Fruit fly (Drosophila melanogaster) whole organism, embryonic: Measurements from ENCODE around the gene Cbp20.

Source experiments
- C15 ChIP-seq: fragments of 200-800 bp; sonication (Bioruptor generic); IDR thresholded peaks from 3 replicates; pipeline ENCODE4 v1.3.6; 2022; ENCODE audit warnings: missing biosample characterization, missing genetic modification characterization
- CG12071 ChIP-seq: fragments of 200-800 bp; sonication (Bioruptor generic); optimal IDR thresholded peaks from 3 replicates; lab custom pipeline; 2018; ENCODE audit warnings: missing biosample characterization, mild to moderate bottlenecking, missing genetic modification characterization
- CG12769 ChIP-seq: fragments of 200-800 bp; sonication (Bioruptor generic); optimal IDR thresholded peaks from 2 replicates; lab custom pipeline; 2019; ENCODE audit warnings: missing biosample characterization, mild to moderate bottlenecking, missing genetic modification characterization, moderate library complexity
- CG14014 ChIP-seq: fragments of 200-800 bp; sonication (Bioruptor generic); IDR thresholded peaks from 2 replicates; pipeline ENCODE4 v1.3.6; 2022; ENCODE audit warnings: missing biosample characterization, missing genetic modification characterization
- CG15514 ChIP-seq: fragments of 200-800 bp; sonication (Bioruptor generic); optimal IDR thresholded peaks from 3 replicates; lab custom pipeline; 2017; ENCODE audit warnings: missing biosample characterization, missing genetic modification characterization, mild to moderate bottlenecking, moderate library complexity, missing genetic modification reagents
- CG16863 ChIP-seq: fragments of 200-800 bp; sonication (Bioruptor generic); optimal IDR thresholded peaks from 3 replicates; lab custom pipeline; 2016; ENCODE audit warnings: missing biosample characterization, missing genetic modification characterization
- CG18599 ChIP-seq: fragments of 200-800 bp; sonication (Bioruptor generic); optimal IDR thresholded peaks from 3 replicates; lab custom pipeline; 2017; ENCODE audit warnings: missing biosample characterization, missing genetic modification characterization, mild to moderate bottlenecking, moderate library complexity, missing genetic modification reagents
- CG2712 ChIP-seq: fragments of 200-800 bp; optimal IDR thresholded peaks from 3 replicates; lab custom pipeline; 2019; ENCODE audit warnings: missing biosample characterization, mild to moderate bottlenecking, missing genetic modification characterization, moderate library complexity
- CG4282 ChIP-seq: fragments of 200-800 bp; sonication (Bioruptor generic); optimal IDR thresholded peaks from 2 replicates; lab custom pipeline; 2016; ENCODE audit warnings: missing biosample characterization, missing genetic modification characterization
- CG4617 ChIP-seq: fragments of 200-800 bp; sonication (Bioruptor generic); optimal IDR thresholded peaks from 3 replicates; lab custom pipeline; 2016; ENCODE audit warnings: missing biosample characterization, missing genetic modification characterization, borderline replicate concordance
- CG9876 ChIP-seq: fragments of 200-800 bp; sonication (Bioruptor generic); optimal IDR thresholded peaks from 2 replicates; lab custom pipeline; 2016; ENCODE audit warnings: missing biosample characterization, missing genetic modification characterization
- Dek ChIP-seq: fragments of 200-800 bp; sonication (Bioruptor generic); optimal IDR thresholded peaks from 3 replicates; lab custom pipeline; 2019; ENCODE audit warnings: missing biosample characterization, mild to moderate bottlenecking, missing genetic modification characterization, moderate library complexity
- Hmr ChIP-seq: fragments of 200-800 bp; sonication (Bioruptor generic); optimal IDR thresholded peaks from 3 replicates; lab custom pipeline; 2017; ENCODE audit warnings: mild to moderate bottlenecking, missing biosample characterization, missing genetic modification reagents, missing genetic modification characterization
- Kr ChIP-seq: fragments of 200-800 bp; sonication (Bioruptor generic); optimal IDR thresholded peaks from 2 replicates; lab custom pipeline; 2017; ENCODE audit warnings: missing biosample characterization, mild to moderate bottlenecking, missing genetic modification characterization
- Meics ChIP-seq: fragments of 200-800 bp; sonication (Bioruptor generic); optimal IDR thresholded peaks from 2 replicates; lab custom pipeline; 2017; ENCODE audit warnings: missing biosample characterization, mild to moderate bottlenecking, missing genetic modification characterization
- Mes4 ChIP-seq: fragments of 200-800 bp; sonication (Bioruptor generic); optimal IDR thresholded peaks from 2 replicates; lab custom pipeline; 2016; ENCODE audit warnings: missing biosample characterization, missing genetic modification characterization
- NFAT ChIP-seq: fragments of 200-800 bp; sonication (Bioruptor generic); IDR thresholded peaks from 2 replicates; pipeline ENCODE4 v1.3.6; 2022; ENCODE audit warnings: missing biosample characterization, missing genetic modification characterization
- Nf-YA ChIP-seq: fragments of 200-800 bp; sonication (Bioruptor generic); IDR thresholded peaks from 2 replicates; pipeline ENCODE4 v1.3.6; 2022; ENCODE audit warnings: missing biosample characterization, missing genetic modification characterization
- Rx ChIP-seq: fragments of 200-800 bp; sonication (Bioruptor generic); IDR thresholded peaks from 2 replicates; pipeline ENCODE4 v1.3.6; 2022; ENCODE audit warnings: missing biosample characterization, missing genetic modification characterization
- Trl ChIP-seq, 3 experiments: fragments of >200 bp in 2 of 3; fragments of 200-800 bp in 1 of 3; sonication (Bioruptor generic) in 1 of 3; optimal IDR thresholded peaks; 2 replicates in 1 of 3; 3 replicates in 2 of 3; lab custom pipeline; 2016 to 2017; ENCODE audit warnings: missing biosample characterization in 1 of 3, missing genetic modification characterization in 1 of 3
- al ChIP-seq: fragments of 200-800 bp; sonication (Bioruptor generic); IDR thresholded peaks from 2 replicates; pipeline ENCODE4 v1.3.6; 2022; ENCODE audit warnings: missing biosample characterization, missing genetic modification characterization
- dmrt99B ChIP-seq: fragments of 200-800 bp; sonication (Bioruptor generic); optimal IDR thresholded peaks from 2 replicates; lab custom pipeline; 2018; ENCODE audit warnings: missing biosample characterization, mild to moderate bottlenecking, missing genetic modification characterization, moderate library complexity
- ems ChIP-seq: fragments of 200-800 bp; sonication (Bioruptor generic); optimal IDR thresholded peaks from 3 replicates; lab custom pipeline; 2016; ENCODE audit warnings: missing biosample characterization, missing genetic modification characterization
- en ChIP-seq: fragments of 200-800 bp; sonication (Bioruptor generic); optimal IDR thresholded peaks from 2 replicates; lab custom pipeline; 2016; ENCODE audit warnings: missing biosample characterization, missing genetic modification characterization
- gro ChIP-seq: fragments of 200-800 bp; sonication (Bioruptor generic); optimal IDR thresholded peaks from 2 replicates; lab custom pipeline; 2016; ENCODE audit warnings: missing biosample characterization, missing genetic modification characterization
- gsb ChIP-seq: fragments of 200-800 bp; sonication (Bioruptor generic); IDR thresholded peaks from 2 replicates; pipeline ENCODE4 v1.3.6; 2022; ENCODE audit warnings: missing biosample characterization, missing genetic modification characterization
- ham ChIP-seq: fragments of 200-800 bp; sonication (Bioruptor generic); IDR thresholded peaks from 2 replicates; pipeline ENCODE4 v1.3.6; 2022; ENCODE audit warnings: missing biosample characterization, missing genetic modification characterization
- jigr1 ChIP-seq: fragments of 200-800 bp; sonication (Bioruptor generic); IDR thresholded peaks from 3 replicates; pipeline ENCODE4 v1.3.6; 2022; ENCODE audit warnings: missing biosample characterization, missing genetic modification characterization
- knrl ChIP-seq: fragments of 200-800 bp; sonication (Bioruptor generic); IDR thresholded peaks from 3 replicates; pipeline ENCODE4 v1.3.6; 2022; ENCODE audit warnings: missing biosample characterization, missing genetic modification characterization; ENCODE audit not compliant: partially characterized antibody
- lab ChIP-seq: fragments of 200-800 bp; sonication (Bioruptor generic); optimal IDR thresholded peaks from 3 replicates; lab custom pipeline; 2017; ENCODE audit warnings: missing biosample characterization, missing genetic modification characterization, mild to moderate bottlenecking, moderate library complexity, missing genetic modification reagents
- nau ChIP-seq: fragments of 200-800 bp; sonication (Bioruptor generic); optimal IDR thresholded peaks from 3 replicates; lab custom pipeline; 2017; ENCODE audit warnings: missing biosample characterization, mild to moderate bottlenecking, missing genetic modification characterization, missing genetic modification reagents
- oc ChIP-seq: fragments of 200-800 bp; sonication (Bioruptor generic); optimal IDR thresholded peaks from 2 replicates; lab custom pipeline; 2018; ENCODE audit warnings: missing biosample characterization, mild to moderate bottlenecking, missing genetic modification characterization, moderate library complexity
- peb ChIP-seq: fragments of 200-800 bp; sonication (Bioruptor generic); IDR thresholded peaks from 2 replicates; pipeline ENCODE4 v1.3.6; 2022; ENCODE audit warnings: missing biosample characterization, missing genetic modification characterization
- psq ChIP-seq: fragments of 200-800 bp; sonication (Bioruptor generic); optimal IDR thresholded peaks from 2 replicates; lab custom pipeline; 2017; ENCODE audit warnings: missing biosample characterization, missing genetic modification characterization
- sd ChIP-seq: fragments of 200-800 bp; sonication (Bioruptor generic); optimal IDR thresholded peaks from 3 replicates; lab custom pipeline; 2018; ENCODE audit warnings: missing biosample characterization, mild to moderate bottlenecking, missing genetic modification characterization, moderate library complexity
- seq ChIP-seq: fragments of 200-800 bp; sonication (Bioruptor generic); IDR thresholded peaks from 2 replicates; pipeline ENCODE4 v1.3.6; 2022; ENCODE audit warnings: missing biosample characterization, missing genetic modification characterization
- so ChIP-seq: fragments of 200-800 bp; sonication (Bioruptor generic); IDR thresholded peaks from 3 replicates; pipeline ENCODE4 v1.3.6; 2022; ENCODE audit warnings: missing biosample characterization, missing genetic modification characterization
- tin ChIP-seq: fragments of 200-800 bp; sonication (Bioruptor generic); optimal IDR thresholded peaks from 3 replicates; lab custom pipeline; 2016; ENCODE audit warnings: missing biosample characterization, missing genetic modification characterization
- tll ChIP-seq, 2 experiments: fragments of 200-800 bp in 1 of 2; fragments of >200 bp in 1 of 2; sonication (Bioruptor generic) in 1 of 2; optimal IDR thresholded peaks; 2 replicates each; lab custom pipeline; 2017 to 2019; ENCODE audit warnings: missing biosample characterization in 2 of 2, missing genetic modification characterization in 2 of 2, mild to moderate bottlenecking in 1 of 2, moderate library complexity in 1 of 2
- z ChIP-seq: fragments of 200-800 bp; sonication (Bioruptor generic); IDR thresholded peaks from 3 replicates; pipeline ENCODE4 v1.3.6; 2022; ENCODE audit warnings: missing biosample characterization, missing genetic modification characterization
- zen2 ChIP-seq: fragments of 200-800 bp; sonication (Bioruptor generic); IDR thresholded peaks from 3 replicates; pipeline ENCODE4 v1.3.6; 2022; ENCODE audit warnings: missing biosample characterization, missing genetic modification characterization; ENCODE audit not compliant: partially characterized antibody
- zfh2 ChIP-seq: fragments of 200-800 bp; sonication (Bioruptor generic); optimal IDR thresholded peaks from 2 replicates; lab custom pipeline; 2016; ENCODE audit warnings: missing biosample characterization, missing genetic modification characterization

Gene Cbp20

DNA sequence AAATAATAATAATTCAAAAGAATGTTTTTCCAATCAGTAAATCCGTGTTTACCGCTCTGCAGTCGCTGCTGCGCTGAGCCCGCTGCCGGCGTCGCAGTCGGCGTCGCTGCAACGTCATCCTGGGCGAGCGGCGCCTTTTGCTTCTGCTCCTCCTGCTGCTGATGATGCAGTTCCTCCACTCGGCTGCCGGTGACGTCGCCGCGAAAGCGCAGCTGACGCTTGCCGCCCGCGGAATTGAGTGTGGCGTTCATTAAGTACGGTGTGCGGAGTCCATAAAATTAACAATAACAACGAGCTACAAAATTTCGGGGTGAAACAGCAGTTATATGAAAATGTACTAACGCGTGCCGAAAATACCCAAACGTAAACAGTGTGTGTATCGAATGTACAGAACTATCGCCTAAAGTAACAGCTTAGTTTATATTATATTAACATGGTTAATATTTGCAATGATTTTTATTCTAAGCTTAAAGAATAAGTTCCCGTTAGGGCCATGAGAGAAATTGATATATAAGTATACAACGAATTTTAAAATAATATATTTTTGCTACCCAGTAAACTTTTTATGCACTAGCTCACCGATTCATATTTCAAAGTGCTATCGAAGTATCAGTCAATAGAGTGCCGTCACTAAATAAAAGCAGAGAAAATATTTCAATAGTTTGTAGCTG is at the start of gene Cbp20, which contains the start of gene CG7218 (continued):
- peak; percentile 42 for TF ChIP-seq CG4282 (GFP tag; lab: Kevin White, UChicago)
- TF ChIP-seq CG12071, result no peak
- no peak for TF ChIP-seq ham (GFP tag; lab: Robert Waterston, UW)
- peak; percentile 36 for TF ChIP-seq nau (GFP tag; lab: Kevin White, UChicago)
- peak; percentile 95 for TF ChIP-seq NFAT (GFP tag; lab: Robert Waterston, UW)
- TF ChIP-seq Kr, result no peak
- TF ChIP-seq jigr1, result 0 out of 3 replicates have a peak, but pooled peaks have one; percentile 23
- TF ChIP-seq Hmr, result peak; percentile 70
- peak; percentile 65 for TF ChIP-seq sd (tag; lab: Kevin White, UChicago)
- TF ChIP-seq CG9876 (GFP tag; lab: Kevin White, UChicago), result no peak
- 0 out of 3 replicates have a peak, but pooled peaks have one; percentile 5 for TF ChIP-seq C15
- TF ChIP-seq psq (GFP tag; lab: Kevin White, UChicago), result no peak
- peak; percentile 10 for TF ChIP-seq gro (GFP tag; lab: Kevin White, UChicago)
- peak; percentile 62 for TF ChIP-seq Dek
- peak; percentile 83 for TF ChIP-seq CG14014
- peak; percentile 49 for TF ChIP-seq ems
- no peak for TF ChIP-seq so (GFP tag; lab: Robert Waterston, UW)
- peak; percentile 82 for TF ChIP-seq lab (GFP tag; lab: Kevin White, UChicago)
- peak; percentile 25; the same call in 1 of the 2 replicates for TF ChIP-seq peb
- TF ChIP-seq zfh2, result peak; percentile 70
- TF ChIP-seq seq, result no peak
- peak; percentile 83 for TF ChIP-seq CG4617 (GFP tag; lab: Kevin White, UChicago)
- TF ChIP-seq gsb, result no peak
- peak; percentile 65; the same call in 1 of the 3 replicates for TF ChIP-seq zen2
- peak; percentile 88 for TF ChIP-seq knrl
- TF ChIP-seq tin (GFP tag; lab: Kevin White, UChicago), result peak; percentile 77
- TF ChIP-seq Trl (optimal IDR thresholded peaks at IDR 0.05; lab: Kevin White, UChicago), result no peak
- TF ChIP-seq Trl (GFP tag; optimal IDR thresholded peaks at IDR 0.05; lab: Kevin White, UChicago), result peak; percentile 58
- peak in 1 of 2 experiments; percentile 47 for TF ChIP-seq tll (GFP tag; optimal IDR thresholded peaks at IDR 0.05; lab: Kevin White, UChicago)
- peak; percentile 74 for TF ChIP-seq CG2712
- peak; percentile 70 for TF ChIP-seq Meics (GFP tag; lab: Kevin White, UChicago)
- no peak for TF ChIP-seq oc
- no peak for TF ChIP-seq Nf-YA
- peak; percentile 69 for TF ChIP-seq CG12769 (tag; lab: Kevin White, UChicago)
- TF ChIP-seq en (GFP tag; lab: Kevin White, UChicago), result no peak
- TF ChIP-seq z (GFP tag; lab: Robert Waterston, UW), result no peak
- peak; percentile 47 for TF ChIP-seq CG16863
- TF ChIP-seq CG15514, result peak; percentile 81
- TF ChIP-seq CG18599, result peak; percentile 71
- peak; percentile 79 for TF ChIP-seq al (GFP tag; lab: Robert Waterston, UW)
- TF ChIP-seq Mes4 (GFP tag; lab: Kevin White, UChicago), result no peak
- peak; percentile 52 for TF ChIP-seq dmrt99B
- peak; percentile 61 for TF ChIP-seq Rx
